Worm (Caenorhabditis elegans) whole organism, L2 larva: Measurements from ENCODE around the gene C45H4.18.
A peak's percentile ranks its signal among the peaks of the same experiment; 100 is the strongest.

ENCODE experiments used
- ZK546.5 ChIP-seq: sonication (generic microtip); optimal IDR thresholded peaks from 2 replicates; lab custom pipeline; 2017; ENCODE audit warnings: missing biosample characterization, missing genetic modification characterization
- dmd-4 ChIP-seq: sonication (generic microtip); optimal IDR thresholded peaks from 2 replicates; lab custom pipeline; 2017; ENCODE audit warnings: missing biosample characterization, missing genetic modification characterization
- elt-1 ChIP-seq: fragments of 150-350 bp; optimal IDR thresholded peaks from 2 replicates; lab custom pipeline; 2014; ENCODE audit warnings: missing biosample characterization, missing genetic modification characterization
- fos-1 ChIP-seq: fragments of 150-350 bp; optimal IDR thresholded peaks from 2 replicates; lab custom pipeline; 2014; ENCODE audit warnings: missing biosample characterization, missing genetic modification characterization
- lin-39 ChIP-seq: fragments of 150-350 bp; optimal IDR thresholded peaks from 2 replicates; lab custom pipeline; 2014; ENCODE audit warnings: missing biosample characterization, missing genetic modification reagents, missing genetic modification characterization
- mdl-1 ChIP-seq, 2 experiments: fragments of 150-350 bp in 1 of 2; sonication (generic microtip) in 1 of 2; optimal IDR thresholded peaks; 2 replicates each; lab custom pipeline; 2017; ENCODE audit warnings: missing biosample characterization in 2 of 2, missing genetic modification characterization in 2 of 2
- nhr-10 ChIP-seq: sonication (generic microtip); optimal IDR thresholded peaks from 2 replicates; lab custom pipeline; 2017; ENCODE audit warnings: missing biosample characterization, missing genetic modification characterization
- nhr-237 ChIP-seq: fragments of 150-350 bp; optimal IDR thresholded peaks from 2 replicates; lab custom pipeline; 2014; ENCODE audit warnings: missing biosample characterization, missing genetic modification characterization
- zag-1 ChIP-seq: fragments of 150-350 bp; optimal IDR thresholded peaks from 2 replicates; lab custom pipeline; 2014; ENCODE audit warnings: missing biosample characterization, missing genetic modification characterization

DNA sequence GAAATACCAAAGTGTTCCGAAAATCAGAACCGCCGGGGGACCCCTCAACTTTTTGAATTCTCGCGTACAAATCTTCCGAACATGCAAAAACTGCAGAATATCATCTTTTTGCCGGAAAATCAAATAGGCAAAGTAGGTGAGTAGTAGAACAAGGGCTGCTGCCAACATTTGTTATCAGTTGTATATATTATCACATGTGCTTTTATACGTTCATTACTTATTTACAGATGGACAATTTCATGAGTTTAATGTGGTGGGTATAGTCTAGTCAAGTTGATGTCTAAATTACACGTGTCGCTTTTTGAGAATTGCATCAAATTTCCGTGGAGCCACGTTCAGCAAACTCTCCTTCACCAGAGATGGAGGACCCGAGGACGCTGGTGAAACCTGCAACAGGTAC is 25.9 kb downstream of the C45H4.18 start, which contains the start of gene cyp-32B1:
- no peak for TF ChIP-seq mdl-1 (tag; optimal IDR thresholded peaks at IDR 0.05; lab: Kevin White, UChicago)
- TF ChIP-seq nhr-10 (tag; lab: Kevin White, UChicago), result no peak
- TF ChIP-seq lin-39 (tag; lab: Kevin White, UChicago), result no peak
- no peak for TF ChIP-seq elt-1 (tag; lab: Kevin White, UChicago)
- TF ChIP-seq nhr-237 (tag; lab: Kevin White, UChicago), result no peak
- no peak for TF ChIP-seq dmd-4
- peak; percentile 5 for TF ChIP-seq fos-1 (tag; lab: Kevin White, UChicago)
- TF ChIP-seq ZK546.5 (tag; lab: Kevin White, UChicago), result no peak
- TF ChIP-seq zag-1 (tag; lab: Kevin White, UChicago), result no peak
